Worm (Caenorhabditis elegans): Measurements from ENCODE around the gene F01D5.2.

- no peak for TF ChIP-seq nhr-10 (tag; optimal IDR thresholded peaks at IDR 0.05)
- TF ChIP-seq nhr-77 (tag; optimal IDR thresholded peaks at IDR 0.05), result no peak
- no peak for TF ChIP-seq unc-62 (GFP tag; optimal IDR thresholded peaks at IDR 0.05)
- TF ChIP-seq ama-1 (optimal IDR thresholded peaks at IDR 0.05), result no peak
- no peak for TF ChIP-seq ztf-4 (tag; optimal IDR thresholded peaks at IDR 0.05)
- no peak for TF ChIP-seq lin-13 (GFP tag; optimal IDR thresholded peaks at IDR 0.05)
- TF ChIP-seq nhr-25 (tag; optimal IDR thresholded peaks at IDR 0.05), result no peak
- no peak for TF ChIP-seq ztf-11 (tag; optimal IDR thresholded peaks at IDR 0.05)
These were observed 15.8 kb upstream of the F01D5.2 start for ce11 chrII:14014637-14015036.

All from whole organism, L2 larva.